Worm (Caenorhabditis elegans): ENCODE results near the gene fig-1.

DNA sequence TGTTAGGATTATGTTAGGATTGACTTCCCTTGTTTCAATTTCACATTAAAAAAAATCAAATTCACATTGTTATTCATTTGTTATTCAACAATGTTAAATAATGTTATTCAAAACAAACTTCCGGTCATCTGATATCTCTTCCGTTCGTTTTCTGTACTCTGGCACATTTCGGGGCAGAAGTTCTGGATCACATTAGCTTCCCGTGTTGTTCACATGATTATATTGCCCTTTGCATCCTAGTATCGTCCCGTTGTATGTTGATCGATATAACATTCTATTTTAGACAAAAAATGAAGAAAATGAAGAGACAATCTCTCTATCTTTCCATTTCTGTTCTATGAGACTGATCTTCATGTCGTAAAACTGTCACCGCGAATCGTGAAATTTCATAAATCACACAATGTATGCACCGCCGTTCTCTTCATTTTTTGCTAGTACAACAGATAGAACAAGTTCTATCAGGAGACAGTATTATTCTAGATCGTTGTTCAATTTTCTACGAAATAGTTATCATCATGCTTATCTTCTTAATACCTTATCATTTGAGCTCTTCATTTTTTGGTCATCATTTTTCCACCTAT, 40.9 kb downstream of the fig-1 start:
- TF ChIP-seq dpff-1 (tag; optimal IDR thresholded peaks at IDR 0.05) (no peak), ztf-22 (GFP tag; optimal IDR thresholded peaks at IDR 0.05) (no peak), egrh-3 (GFP tag; IDR thresholded peaks at IDR 0.05) (no peak)
